Worm (Caenorhabditis elegans) whole organism, mixed stage, embryonic: ENCODE results near the gene T05G5.1.

Experiments used
- ces-1 ChIP-seq: fragments of 150-350 bp; optimal IDR thresholded peaks from 2 replicates; lab custom pipeline; 2014; ENCODE audit warnings: missing biosample characterization, missing genetic modification reagents, missing genetic modification characterization
- lin-32 ChIP-seq: fragments of 200-800 bp; sonication (Bioruptor generic); optimal IDR thresholded peaks from 2 replicates; lab custom pipeline; 2018; ENCODE audit warnings: mild to moderate bottlenecking, missing genetic modification characterization, missing compliant biosample characterization
- nhr-237 ChIP-seq: fragments of 150-350 bp; optimal IDR thresholded peaks from 2 replicates; lab custom pipeline; 2014; ENCODE audit warnings: missing biosample characterization, missing genetic modification characterization
- snpc-4 ChIP-seq: fragments of 150-350 bp; optimal IDR thresholded peaks from 2 replicates; lab custom pipeline; 2014; ENCODE audit warnings: missing biosample characterization, missing genetic modification characterization

- no peak for TF ChIP-seq ces-1
- no peak for TF ChIP-seq snpc-4 (tag; lab: Kevin White, UChicago)
- TF ChIP-seq nhr-237 (tag; lab: Kevin White, UChicago): no peak
- no peak for TF ChIP-seq lin-32 (GFP tag; lab: Kevin White, UChicago)
These were observed 32.8 kb upstream of the T05G5.1 start for ce11 chrIII:9775916-9776315.
